Worm (Caenorhabditis elegans) whole organism, midembryonic: ENCODE results near the gene C46G7.5.

Source experiments
- T22C8.4 ChIP-seq: fragments of 200-800 bp; sonication (Bioruptor generic); IDR thresholded peaks from 2 replicates; pipeline ENCODE4 v1.3.6; 2022; ENCODE audit warnings: missing genetic modification characterization, missing compliant biosample characterization
- flt-1 ChIP-seq: fragments of 200-800 bp; sonication (Bioruptor generic); IDR thresholded peaks from 2 replicates; pipeline ENCODE4 v1.3.6; 2022; ENCODE audit warnings: missing genetic modification characterization, missing compliant biosample characterization

DNA sequence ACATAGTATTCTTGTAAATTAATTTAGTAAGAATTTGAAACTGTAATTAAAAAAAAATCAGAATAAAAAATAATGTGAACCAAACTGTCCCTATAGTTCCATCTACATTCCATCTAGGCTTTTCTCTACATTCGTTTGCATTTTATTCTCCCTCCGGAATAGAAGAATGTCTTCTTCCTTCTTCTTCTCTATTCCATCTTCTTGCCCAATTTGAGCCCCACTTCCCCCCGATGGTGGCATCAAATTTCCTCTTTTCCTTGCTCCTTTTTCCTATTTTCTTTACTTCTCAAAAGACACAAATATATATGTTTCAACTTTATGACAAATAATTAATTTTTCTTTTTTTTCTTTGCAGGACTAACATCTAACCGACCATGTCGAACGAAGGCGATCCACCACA lies 36.2 kb downstream of the C46G7.5 start, which contains the start of gene unc-44:
- TF ChIP-seq flt-1 = no peak
- no peak for TF ChIP-seq T22C8.4 (GFP tag; lab: Robert Waterston, UW)
